Fruit fly (Drosophila melanogaster) whole organism, wandering third instar larva: ENCODE results near the gene CG17221.
A peak's percentile ranks its signal among the peaks of the same experiment; 100 is the strongest.

Experiments used
- CG9705 ChIP-seq: fragments of 200-800 bp; sonication (Bioruptor generic); optimal IDR thresholded peaks from 2 replicates; lab custom pipeline; 2018; ENCODE audit warnings: missing biosample characterization, mild to moderate bottlenecking, missing genetic modification characterization
- Dfd ChIP-seq: fragments of >200 bp; optimal IDR thresholded peaks from 2 replicates; lab custom pipeline; 2017; ENCODE audit warnings: missing biosample characterization, missing genetic modification characterization
- GATAd ChIP-seq: sonication (Bioruptor generic); optimal IDR thresholded peaks from 2 replicates; lab custom pipeline; 2016; ENCODE audit warnings: missing biosample characterization, missing genetic modification characterization
- Hr83 ChIP-seq: fragments of 200-300 bp; sonication (Bioruptor generic); optimal IDR thresholded peaks from 2 replicates; lab custom pipeline; 2016; ENCODE audit warnings: missing biosample characterization, mild to moderate bottlenecking, missing genetic modification characterization, moderate library complexity; ENCODE audit not compliant: poor library complexity, severe bottlenecking
- Myc ChIP-seq: fragments of >200 bp; optimal IDR thresholded peaks from 2 replicates; lab custom pipeline; 2017
- OdsH ChIP-seq: fragments of 200-800 bp; sonication (Bioruptor generic); optimal IDR thresholded peaks from 2 replicates; lab custom pipeline; 2016; ENCODE audit warnings: missing biosample characterization, mild to moderate bottlenecking, missing genetic modification characterization
- Rel ChIP-seq, 2 experiments: fragments of 200-800 bp; sonication (Bioruptor generic) in 1 of 2; optimal IDR thresholded peaks; 2 replicates in 1 of 2; 3 replicates in 1 of 2; lab custom pipeline; 2016 to 2019; ENCODE audit warnings: mild to moderate bottlenecking in 2 of 2, missing biosample characterization in 2 of 2, missing genetic modification characterization in 2 of 2, moderate library complexity in 1 of 2
- Vsx2 ChIP-seq: fragments of 200-300, 225-300 bp; sonication (Bioruptor generic); optimal IDR thresholded peaks from 2 replicates; lab custom pipeline; 2018; ENCODE audit warnings: missing biosample characterization, missing genetic modification characterization; ENCODE audit not compliant: partially characterized antibody
- ey ChIP-seq: fragments of 200-800 bp; sonication (Bioruptor generic); optimal IDR thresholded peaks from 2 replicates; lab custom pipeline; 2016; ENCODE audit warnings: missing biosample characterization, missing genetic modification characterization
- foxo ChIP-seq, 2 experiments: fragments of 200-800 bp; sonication (Bioruptor generic); optimal IDR thresholded peaks; 2 replicates in 1 of 2; 3 replicates in 1 of 2; lab custom pipeline; 2016 to 2017; ENCODE audit warnings: missing biosample characterization in 2 of 2, missing genetic modification characterization in 2 of 2
- h ChIP-seq: fragments of 200-800 bp; sonication (Bioruptor generic); optimal IDR thresholded peaks from 3 replicates; lab custom pipeline; 2016; ENCODE audit warnings: missing biosample characterization, mild to moderate bottlenecking, missing genetic modification characterization
- jim ChIP-seq: fragments of 175-275, 200-325 bp; sonication (Bioruptor generic); optimal IDR thresholded peaks from 2 replicates; lab custom pipeline; 2016; ENCODE audit warnings: missing biosample characterization, mild to moderate bottlenecking, missing genetic modification characterization
- lola ChIP-seq: fragments of >200 bp; optimal IDR thresholded peaks from 2 replicates; lab custom pipeline; 2017; ENCODE audit warnings: missing biosample characterization, missing genetic modification characterization
- rgr ChIP-seq: fragments of 200-800 bp; sonication (Bioruptor generic); optimal IDR thresholded peaks from 3 replicates; lab custom pipeline; 2016; ENCODE audit warnings: missing biosample characterization, mild to moderate bottlenecking, missing genetic modification characterization

DNA sequence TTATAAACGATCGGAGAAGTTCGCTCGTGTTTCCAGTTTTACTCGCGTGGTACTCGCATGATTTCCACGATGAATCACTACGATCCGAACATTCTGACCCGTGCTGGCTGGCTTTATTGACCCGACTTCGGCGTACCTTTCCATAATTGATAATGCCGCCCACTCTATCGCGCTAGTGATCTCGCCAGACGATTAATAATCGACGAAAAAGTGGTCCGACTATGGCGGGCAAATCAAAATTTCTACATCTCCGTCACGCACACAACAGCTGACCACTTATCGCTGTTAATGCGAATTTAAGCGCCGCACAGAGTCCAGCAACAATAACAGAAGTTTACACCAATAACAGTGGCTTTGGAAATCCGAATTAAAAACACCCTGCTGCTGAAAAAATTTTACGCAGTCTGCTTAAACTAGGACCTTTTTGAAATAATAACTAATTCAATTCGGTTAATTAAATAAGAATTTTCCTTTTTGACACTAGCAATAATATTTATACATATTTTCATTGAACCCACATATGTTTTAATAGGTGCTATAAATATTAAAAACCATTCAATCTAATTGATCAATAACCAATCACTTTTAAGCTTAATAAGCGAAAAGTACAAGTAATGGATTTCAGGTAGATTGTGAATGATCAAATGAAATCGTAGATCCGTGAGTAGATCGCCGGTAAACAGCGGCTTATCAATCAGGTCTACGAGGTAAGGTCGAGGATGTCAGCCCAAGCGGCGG lies 16.1 kb downstream of the CG17221 start:
- TF ChIP-seq jim = no peak
- TF ChIP-seq foxo (GFP tag; optimal IDR thresholded peaks at IDR 0.05; lab: Kevin White, UChicago) = peak in 1 of 2 experiments; percentile 70
- no peak for TF ChIP-seq Hr83 (GFP tag; lab: Kevin White, UChicago)
- no peak for TF ChIP-seq lola
- TF ChIP-seq h (GFP tag; lab: Kevin White, UChicago) = peak; percentile 38
- no peak for TF ChIP-seq Myc
- TF ChIP-seq rgr (GFP tag; lab: Kevin White, UChicago) = peak; percentile 47
- peak; percentile 58 for TF ChIP-seq ey (GFP tag; lab: Kevin White, UChicago)
- TF ChIP-seq CG9705 (GFP tag; lab: Kevin White, UChicago) = peak; percentile 33
- peak; percentile 67 for TF ChIP-seq OdsH (GFP tag; lab: Kevin White, UChicago)
- TF ChIP-seq GATAd (GFP tag; lab: Kevin White, UChicago) = no peak
- no peak for TF ChIP-seq Dfd (GFP tag; lab: Kevin White, UChicago)
- TF ChIP-seq Rel (GFP tag; optimal IDR thresholded peaks at IDR 0.05; lab: Kevin White, UChicago) = no peak
- peak; percentile 24 for TF ChIP-seq Rel (tag; optimal IDR thresholded peaks at IDR 0.05; lab: Kevin White, UChicago)
- TF ChIP-seq Vsx2 (GFP tag; lab: Kevin White, UChicago) = no peak
